3 fruit fly cellular contexts compared by ENCODE assay signal in the genomic region with DNA sequence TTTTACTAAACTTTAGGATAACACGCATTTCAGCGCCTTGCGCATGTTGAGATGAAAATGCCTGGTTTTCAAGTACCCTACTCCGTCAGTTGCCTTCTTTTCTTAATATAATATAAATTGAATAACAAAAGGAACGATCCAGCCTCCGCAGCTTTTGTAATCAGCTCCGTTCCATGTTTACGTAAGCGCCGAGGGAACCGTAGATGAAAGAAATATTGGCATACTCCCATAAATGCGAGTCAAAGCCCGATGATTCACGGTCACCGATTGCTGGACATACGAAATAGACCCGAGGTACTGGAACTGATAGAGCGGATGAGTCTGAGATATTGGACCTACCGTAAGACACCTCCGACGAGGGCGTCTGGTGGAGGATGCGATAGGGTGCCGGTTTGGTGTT.
A peak's percentile ranks its signal among the peaks of the same experiment; 100 is the strongest.
TF ChIP-seq lines count a peak whose summit lies in the region.

No protein-coding gene starts in this region.

TF ChIP-seq in whole organism, prepupa, 60 proteins besides CTCF, POLR2A, EP300 and RAD21:
- TF ChIP-seq vri (GFP tag; optimal IDR thresholded peaks at IDR 0.05; lab: Kevin White, UChicago) (peak; percentile 91), CG3919 (GFP tag; optimal IDR thresholded peaks at IDR 0.05; lab: Kevin White, UChicago) (no peak), CG6808 (GFP tag; optimal IDR thresholded peaks at IDR 0.05; lab: Kevin White, UChicago) (no peak)

TF ChIP-seq in whole organism, pupa, 21 proteins besides CTCF, POLR2A, EP300 and RAD21:
- TF ChIP-seq Snoo (tag; optimal IDR thresholded peaks at IDR 0.05; lab: Kevin White, UChicago): no peak
- peak; percentile 77 for TF ChIP-seq EcR (GFP tag; optimal IDR thresholded peaks at IDR 0.05; lab: Kevin White, UChicago)
TF ChIP-seq in whole organism, pupa: peak in this region for 1.

TF ChIP-seq in whole organism, wandering third instar larva, 38 proteins besides CTCF, POLR2A, EP300 and RAD21:
- TF ChIP-seq fru (GFP tag; optimal IDR thresholded peaks at IDR 0.05; lab: Kevin White, UChicago) (no peak), pan (optimal IDR thresholded peaks at IDR 0.05; lab: Kevin White, UChicago) (no peak), Sp1 (GFP tag; optimal IDR thresholded peaks at IDR 0.05; lab: Kevin White, UChicago) (no peak), Dfd (GFP tag; optimal IDR thresholded peaks at IDR 0.05; lab: Kevin White, UChicago) (no peak), Rel (GFP tag; optimal IDR thresholded peaks at IDR 0.05; lab: Kevin White, UChicago) (no peak), Rel (tag; optimal IDR thresholded peaks at IDR 0.05; lab: Kevin White, UChicago) (peak; percentile 17), h (GFP tag; optimal IDR thresholded peaks at IDR 0.05; lab: Kevin White, UChicago) (no peak), Mio (GFP tag; optimal IDR thresholded peaks at IDR 0.05; lab: Kevin White, UChicago) (no peak)
